Worm (Caenorhabditis elegans) whole organism, L2 larva: ENCODE results near the gene fbxa-62.

Experiments
- egl-27 ChIP-seq: sonication (generic microtip); optimal IDR thresholded peaks from 3 replicates; lab custom pipeline; 2017; ENCODE audit warnings: missing biosample characterization, missing genetic modification reagents, missing genetic modification characterization
- elt-3 ChIP-seq: sonication (generic microtip); optimal IDR thresholded peaks from 2 replicates; lab custom pipeline; 2017; ENCODE audit warnings: missing biosample characterization, missing genetic modification characterization
- lin-13 ChIP-seq: fragments of 150-350 bp; optimal IDR thresholded peaks from 2 replicates; lab custom pipeline; 2014; ENCODE audit warnings: missing biosample characterization, missing genetic modification reagents, missing genetic modification characterization
- nhr-11 ChIP-seq: fragments of 150-350 bp; optimal IDR thresholded peaks from 2 replicates; lab custom pipeline; 2014; ENCODE audit warnings: missing biosample characterization, missing genetic modification characterization
- nhr-12 ChIP-seq: fragments of 150-350 bp; optimal IDR thresholded peaks from 2 replicates; lab custom pipeline; 2014; ENCODE audit warnings: missing biosample characterization, missing genetic modification characterization
- nhr-23 ChIP-seq: fragments of 150-350 bp; optimal IDR thresholded peaks from 2 replicates; lab custom pipeline; 2014; ENCODE audit warnings: missing biosample characterization, missing genetic modification reagents, missing genetic modification characterization
- skn-1 ChIP-seq: sonication (generic microtip); optimal IDR thresholded peaks from 2 replicates; lab custom pipeline; 2017; ENCODE audit warnings: missing biosample characterization, missing genetic modification characterization

DNA sequence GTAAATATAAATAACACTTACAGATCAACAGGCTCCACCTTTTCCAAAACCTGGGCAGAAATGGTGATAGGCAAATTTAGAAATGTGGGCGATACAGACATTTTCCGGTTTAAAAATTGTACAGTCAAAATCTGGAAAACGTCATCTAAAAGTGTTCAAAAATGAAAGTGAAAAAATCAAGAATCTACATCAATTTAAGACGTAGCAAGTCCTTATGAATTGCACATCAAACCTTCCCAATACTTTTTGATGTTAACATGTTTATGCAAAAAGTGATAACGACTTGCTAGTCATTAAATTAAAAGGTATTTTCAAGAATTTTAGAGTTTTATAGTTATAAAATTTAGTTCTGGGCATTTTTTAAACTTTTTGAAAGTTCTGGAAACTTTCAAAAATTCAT lies 23.8 kb downstream of the fbxa-62 start, which contains the start of gene fbxa-7:
- TF ChIP-seq skn-1, result no peak
- TF ChIP-seq nhr-12 (tag; lab: Kevin White, UChicago), result no peak
- TF ChIP-seq egl-27, result no peak
- TF ChIP-seq nhr-11 (tag; lab: Kevin White, UChicago), result no peak
- TF ChIP-seq elt-3, result no peak
- TF ChIP-seq lin-13, result no peak
- TF ChIP-seq nhr-23 (tag; lab: Kevin White, UChicago), result no peak
